Worm (Caenorhabditis elegans): ENCODE results near the gene sri-20.

The sri-20 gene

DNA sequence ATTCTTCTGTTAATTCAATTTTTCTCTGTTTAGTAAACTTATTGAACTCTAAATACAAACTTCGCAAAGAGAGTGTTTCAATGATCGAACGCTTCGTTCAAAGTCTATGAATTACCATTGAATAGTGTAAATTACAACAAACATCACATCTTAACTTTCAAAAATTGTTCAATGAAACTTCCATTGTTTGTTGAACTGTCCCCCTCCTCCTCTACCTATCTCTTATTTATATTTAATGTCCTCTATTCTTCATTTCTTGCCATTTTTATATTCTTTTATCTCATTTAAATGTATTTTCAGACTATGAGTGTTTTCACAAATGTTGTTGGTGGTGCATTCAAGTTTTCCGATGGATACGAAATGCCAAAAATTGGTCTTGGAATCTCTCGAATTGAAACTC lies 29.2 kb upstream of the sri-20 start, which contains the start of gene K07C5.2:
TSS of gene K07C5.2 (plus strand) at position 301 of the 400 bp plus-strand sequence.
- no peak for TF ChIP-seq tbx-11 (GFP tag; IDR thresholded peaks at IDR 0.05)
- no peak for TF ChIP-seq ceh-13 (GFP tag; optimal IDR thresholded peaks at IDR 0.05)
- no peak for TF ChIP-seq hnd-1 (tag; optimal IDR thresholded peaks at IDR 0.05)
- TF ChIP-seq tbx-37 (GFP tag; conservative IDR thresholded peaks at IDR 0.05), result no peak
- no peak for TF ChIP-seq aly-1 (tag; optimal IDR thresholded peaks at IDR 0.05)
- no peak for TF ChIP-seq hmg-4 (GFP tag; optimal IDR thresholded peaks at IDR 0.05)
- TF ChIP-seq ets-7 (tag; optimal IDR thresholded peaks at IDR 0.05), result no peak
- no peak for TF ChIP-seq B0310.2 (tag; optimal IDR thresholded peaks at IDR 0.05)
- no peak for TF ChIP-seq flt-1 (GFP tag; IDR thresholded peaks at IDR 0.05)
- TF ChIP-seq pes-1 (GFP tag; IDR thresholded peaks at IDR 0.05), result no peak
- no peak for TF ChIP-seq F13C5.2 (tag; optimal IDR thresholded peaks at IDR 0.05)
- no peak for TF ChIP-seq scrt-1 (GFP tag; IDR thresholded peaks at IDR 0.05)
- no peak for TF ChIP-seq ceh-36 (tag; optimal IDR thresholded peaks at IDR 0.05)
- TF ChIP-seq sea-1 (GFP tag; conservative IDR thresholded peaks at IDR 0.05), result no peak
- TF ChIP-seq tra-4 (tag; optimal IDR thresholded peaks at IDR 0.05), result no peak
- no peak for TF ChIP-seq ama-1 (optimal IDR thresholded peaks at IDR 0.05)

DNA sequence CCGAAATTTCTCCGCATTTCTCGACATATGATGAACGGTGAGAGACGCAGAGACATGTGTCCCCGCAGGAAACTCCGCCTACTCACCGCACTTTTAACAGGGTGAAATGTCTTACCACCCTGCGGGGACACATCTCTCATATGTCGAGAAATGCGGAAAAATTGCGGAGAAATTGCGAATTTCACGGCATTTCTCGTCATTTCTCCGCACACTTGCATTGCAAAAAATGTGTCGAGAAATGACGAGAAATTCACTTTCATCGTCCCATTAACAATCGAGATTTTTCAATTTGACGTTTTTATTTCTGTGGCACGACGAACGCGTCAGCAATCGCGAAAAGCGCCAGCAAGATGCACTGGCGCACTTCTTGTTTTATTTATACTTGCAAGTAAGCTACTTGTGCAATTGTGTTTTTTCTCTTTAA lies 26.4 kb upstream of the sri-20 start, which contains the start of gene K07C5.13:
TSS of gene K07C5.13 (plus strand) at position 151 of the 424 bp plus-strand sequence.
- TF ChIP-seq sea-1 (GFP tag; conservative IDR thresholded peaks at IDR 0.05) (peak; percentile 75; the same call in 1 of the 2 replicates), tbx-37 (GFP tag; conservative IDR thresholded peaks at IDR 0.05) (0 out of 2 replicates have a peak, but pooled peaks have one; percentile 36), scrt-1 (GFP tag; IDR thresholded peaks at IDR 0.05) (peak; percentile 51; the same call in 1 of the 2 replicates), pes-1 (GFP tag; IDR thresholded peaks at IDR 0.05) (peak; percentile 61; the same call in 1 of the 2 replicates), flt-1 (GFP tag; IDR thresholded peaks at IDR 0.05) (peak; percentile 56), tbx-11 (GFP tag; IDR thresholded peaks at IDR 0.05) (peak; percentile 61; the same call in 1 of the 2 replicates)

DNA sequence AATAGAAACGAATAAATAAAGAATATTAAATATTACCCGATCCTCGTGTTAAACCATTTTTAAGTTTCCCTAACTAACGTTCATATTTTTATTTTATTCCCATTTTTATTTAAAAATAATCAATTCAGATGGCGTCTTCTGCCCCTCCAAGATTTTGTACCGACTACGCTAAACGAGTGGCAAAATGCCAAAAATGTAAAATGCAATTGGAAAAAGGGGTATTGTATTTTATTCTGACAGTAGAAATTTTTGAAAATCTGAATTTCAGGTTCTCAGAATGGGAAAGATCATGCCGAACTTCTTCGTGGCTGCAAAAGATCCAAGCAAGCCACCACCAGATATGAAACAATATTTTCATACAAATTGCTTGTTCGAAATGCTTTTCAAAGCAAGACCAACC lies 25.5 kb upstream of the sri-20 start, which contains the start of gene K07C5.3:
TSS of gene K07C5.3 (plus strand) at position 129 of the 400 bp plus-strand sequence.
- TF ChIP-seq ceh-36 (tag; optimal IDR thresholded peaks at IDR 0.05), result no peak
- no peak for TF ChIP-seq ets-7 (tag; optimal IDR thresholded peaks at IDR 0.05)
- TF ChIP-seq tbx-11 (GFP tag; IDR thresholded peaks at IDR 0.05), result no peak
- no peak for TF ChIP-seq B0310.2 (tag; optimal IDR thresholded peaks at IDR 0.05)
- TF ChIP-seq hmbx-1 (tag; optimal IDR thresholded peaks at IDR 0.05), result no peak
- no peak for TF ChIP-seq tra-4 (tag; optimal IDR thresholded peaks at IDR 0.05)
- no peak for TF ChIP-seq scrt-1 (GFP tag; IDR thresholded peaks at IDR 0.05)
- no peak for TF ChIP-seq aly-1 (tag; optimal IDR thresholded peaks at IDR 0.05)
- TF ChIP-seq sea-1 (GFP tag; conservative IDR thresholded peaks at IDR 0.05), result no peak
- TF ChIP-seq ama-1 (optimal IDR thresholded peaks at IDR 0.05), result no peak
- no peak for TF ChIP-seq ceh-13 (GFP tag; optimal IDR thresholded peaks at IDR 0.05)
- no peak for TF ChIP-seq hmg-4 (GFP tag; optimal IDR thresholded peaks at IDR 0.05)
- no peak for TF ChIP-seq F13C5.2 (tag; optimal IDR thresholded peaks at IDR 0.05)
- no peak for TF ChIP-seq tbx-37 (GFP tag; conservative IDR thresholded peaks at IDR 0.05)
- TF ChIP-seq pes-1 (GFP tag; IDR thresholded peaks at IDR 0.05), result no peak
- no peak for TF ChIP-seq hnd-1 (tag; optimal IDR thresholded peaks at IDR 0.05)
- TF ChIP-seq flt-1 (GFP tag; IDR thresholded peaks at IDR 0.05), result no peak

DNA sequence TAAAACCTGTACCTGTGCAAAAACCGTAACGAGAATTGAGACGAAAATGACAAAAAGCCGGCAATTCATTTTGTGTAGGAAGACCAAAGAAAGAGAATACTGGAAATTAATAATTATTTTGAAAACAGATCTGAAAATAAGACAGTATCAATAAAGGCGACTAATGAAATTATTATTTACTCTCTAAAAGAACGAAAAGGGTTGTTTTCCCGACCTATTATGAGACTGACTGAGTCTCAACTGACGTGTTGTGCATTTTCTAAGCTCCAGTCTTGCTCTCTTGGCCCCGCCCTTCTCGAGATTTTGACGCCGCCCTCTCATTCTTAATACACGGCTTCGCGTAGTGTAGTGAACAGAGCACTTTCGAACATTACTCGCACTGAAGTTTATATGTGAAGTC lies 18.3 kb upstream of the sri-20 start, which contains the start of gene K07C5.9:
TSS of gene K07C5.9 (minus strand) at position 101 of the 400 bp plus-strand sequence.
- TF ChIP-seq scrt-1 (GFP tag; IDR thresholded peaks at IDR 0.05), result no peak
- TF ChIP-seq hmg-4 (GFP tag; optimal IDR thresholded peaks at IDR 0.05), result no peak
- TF ChIP-seq hnd-1 (tag; optimal IDR thresholded peaks at IDR 0.05), result no peak
- no peak for TF ChIP-seq ama-1 (optimal IDR thresholded peaks at IDR 0.05)
- TF ChIP-seq aly-1 (tag; optimal IDR thresholded peaks at IDR 0.05), result no peak
- no peak for TF ChIP-seq pes-1 (GFP tag; IDR thresholded peaks at IDR 0.05)
- no peak for TF ChIP-seq hmbx-1 (tag; optimal IDR thresholded peaks at IDR 0.05)
- TF ChIP-seq tra-4 (tag; optimal IDR thresholded peaks at IDR 0.05), result no peak
- no peak for TF ChIP-seq flt-1 (GFP tag; IDR thresholded peaks at IDR 0.05)
- no peak for TF ChIP-seq ets-7 (tag; optimal IDR thresholded peaks at IDR 0.05)
- TF ChIP-seq ceh-13 (GFP tag; optimal IDR thresholded peaks at IDR 0.05), result no peak
- no peak for TF ChIP-seq B0310.2 (tag; optimal IDR thresholded peaks at IDR 0.05)
- TF ChIP-seq F13C5.2 (tag; optimal IDR thresholded peaks at IDR 0.05), result no peak
- no peak for TF ChIP-seq ceh-36 (tag; optimal IDR thresholded peaks at IDR 0.05)
- TF ChIP-seq tbx-11 (GFP tag; IDR thresholded peaks at IDR 0.05), result no peak
- no peak for TF ChIP-seq sea-1 (GFP tag; conservative IDR thresholded peaks at IDR 0.05)
- TF ChIP-seq tbx-37 (GFP tag; conservative IDR thresholded peaks at IDR 0.05), result no peak

DNA sequence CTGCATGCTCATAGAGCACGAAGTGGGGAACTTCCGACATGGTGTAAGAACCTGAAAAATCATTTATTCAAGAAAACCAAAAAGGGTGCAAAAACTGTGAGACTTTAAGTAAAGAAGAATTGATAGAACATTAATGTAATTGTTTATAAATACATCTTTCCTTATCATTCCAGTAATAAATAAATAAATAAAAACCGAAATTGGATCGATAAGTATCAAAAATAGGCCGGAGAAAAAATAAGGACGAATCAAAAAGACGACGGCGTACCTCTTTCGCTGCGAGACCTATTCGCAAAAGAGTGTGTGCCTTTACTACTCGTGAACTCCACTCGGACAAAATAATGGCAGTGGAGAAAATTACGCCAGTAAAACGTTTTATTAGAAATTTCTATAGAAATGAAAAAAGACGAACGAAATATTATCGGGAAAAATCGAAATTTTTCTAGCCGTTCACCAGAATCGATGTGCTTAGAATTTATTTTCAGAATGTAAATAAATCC lies 15.4 kb upstream of the sri-20 start, which contains the start of gene nol-56:
TSS of gene nol-56 (minus strand) at position 51 of the 500 bp plus-strand sequence.
- TF ChIP-seq flt-1 (GFP tag; IDR thresholded peaks at IDR 0.05) (no peak), ceh-13 (GFP tag; optimal IDR thresholded peaks at IDR 0.05) (no peak), pes-1 (GFP tag; IDR thresholded peaks at IDR 0.05) (0 out of 2 replicates have a peak, but pooled peaks have one; percentile 37)

DNA sequence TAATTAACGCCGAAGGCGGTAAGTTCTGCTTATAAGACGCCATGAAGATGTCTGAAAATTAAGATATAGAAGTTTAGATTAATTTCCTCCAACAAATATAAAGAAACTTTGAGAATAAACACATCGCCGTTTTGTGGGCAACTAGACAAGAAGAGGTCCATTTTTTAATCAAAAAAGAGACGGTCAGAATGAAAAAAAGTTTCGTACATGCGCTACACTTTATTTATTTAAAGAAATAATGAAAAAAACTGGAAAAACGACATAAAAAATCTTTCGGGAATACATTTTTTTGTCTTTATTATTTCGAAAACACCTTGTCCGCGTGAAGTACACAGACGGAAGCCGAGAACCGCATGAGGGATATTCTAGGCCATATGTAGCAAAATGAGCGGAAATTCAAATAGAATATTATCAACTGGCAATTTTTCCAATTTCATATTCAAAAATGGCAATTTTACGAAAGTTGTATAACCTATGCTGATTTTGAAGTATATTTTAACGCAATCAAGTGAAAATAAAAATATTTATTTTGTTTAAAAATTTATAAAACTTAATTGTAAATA lies 12.5 kb upstream of the sri-20 start, which contains the start of gene sluh-7:
TSS of gene sluh-7 (minus strand) at position 51 of the 563 bp plus-strand sequence.
- peak; percentile 43 for TF ChIP-seq F13C5.2 (tag; optimal IDR thresholded peaks at IDR 0.05)
- TF ChIP-seq tra-4 (tag; optimal IDR thresholded peaks at IDR 0.05), result no peak
- no peak for TF ChIP-seq scrt-1 (GFP tag; IDR thresholded peaks at IDR 0.05)
- peak; percentile 21 for TF ChIP-seq hnd-1 (tag; optimal IDR thresholded peaks at IDR 0.05)
- no peak for TF ChIP-seq tbx-11 (GFP tag; IDR thresholded peaks at IDR 0.05)
- peak; percentile 28 for TF ChIP-seq ceh-13 (GFP tag; optimal IDR thresholded peaks at IDR 0.05)
- peak; percentile 86 for TF ChIP-seq tbx-37 (GFP tag; conservative IDR thresholded peaks at IDR 0.05)

DNA sequence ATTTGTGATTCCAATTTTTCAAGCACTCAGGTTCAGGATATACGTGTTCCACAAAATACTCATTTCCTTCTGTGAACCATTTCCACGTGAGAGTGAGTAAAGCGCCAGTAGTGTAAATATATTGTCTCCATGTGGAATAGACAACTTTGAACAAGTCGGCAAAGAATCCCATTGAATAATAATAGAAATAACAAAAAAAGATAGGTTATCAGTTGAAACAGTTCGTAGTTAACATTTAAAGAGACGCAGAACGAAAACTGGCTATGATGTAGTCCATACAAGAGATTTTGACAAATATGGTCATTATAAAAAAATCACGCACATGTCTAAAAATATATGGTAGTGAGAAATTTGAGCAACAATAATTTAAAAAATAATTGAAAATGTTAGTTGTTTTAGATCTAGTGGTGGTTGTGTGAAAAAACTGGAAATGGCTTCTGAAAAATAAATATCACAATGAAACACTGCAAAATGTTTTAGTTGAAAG lies 10.8 kb upstream of the sri-20 start, which contains the start of gene ceeh-2:
TSS of gene ceeh-2 (minus strand) at position 437 of the 487 bp plus-strand sequence.
- TF ChIP-seq aly-1 (tag; optimal IDR thresholded peaks at IDR 0.05), result no peak
- TF ChIP-seq B0310.2 (tag; optimal IDR thresholded peaks at IDR 0.05), result no peak
- no peak for TF ChIP-seq flt-1 (GFP tag; IDR thresholded peaks at IDR 0.05)
- TF ChIP-seq hnd-1 (tag; optimal IDR thresholded peaks at IDR 0.05), result no peak
- TF ChIP-seq ceh-13 (GFP tag; optimal IDR thresholded peaks at IDR 0.05), result no peak
- no peak for TF ChIP-seq scrt-1 (GFP tag; IDR thresholded peaks at IDR 0.05)
- no peak for TF ChIP-seq ceh-36 (tag; optimal IDR thresholded peaks at IDR 0.05)
- TF ChIP-seq tra-4 (tag; optimal IDR thresholded peaks at IDR 0.05), result no peak
- TF ChIP-seq F13C5.2 (tag; optimal IDR thresholded peaks at IDR 0.05), result no peak
- no peak for TF ChIP-seq ets-7 (tag; optimal IDR thresholded peaks at IDR 0.05)
- TF ChIP-seq hmbx-1 (tag; optimal IDR thresholded peaks at IDR 0.05), result no peak
- TF ChIP-seq ama-1 (optimal IDR thresholded peaks at IDR 0.05), result no peak
- no peak for TF ChIP-seq sea-1 (GFP tag; conservative IDR thresholded peaks at IDR 0.05)
- no peak for TF ChIP-seq hmg-4 (GFP tag; optimal IDR thresholded peaks at IDR 0.05)
- TF ChIP-seq tbx-37 (GFP tag; conservative IDR thresholded peaks at IDR 0.05), result no peak
- no peak for TF ChIP-seq tbx-11 (GFP tag; IDR thresholded peaks at IDR 0.05)
- no peak for TF ChIP-seq pes-1 (GFP tag; IDR thresholded peaks at IDR 0.05)
